Worm (Caenorhabditis elegans): ENCODE data around the gene skr-21.

Gene skr-21

ce11 chrX:13225111-13225905, 1.2 kb downstream of the skr-21 start:
- no peak for TF ChIP-seq hmg-4 (GFP tag; optimal IDR thresholded peaks at IDR 0.05)
- peak; percentile 5 for TF ChIP-seq ceh-36 (tag; optimal IDR thresholded peaks at IDR 0.05)

- TF ChIP-seq B0310.2 (tag; optimal IDR thresholded peaks at IDR 0.05) (no peak), flt-1 (GFP tag; IDR thresholded peaks at IDR 0.05) (no peak)
These were observed 1.9 kb downstream of the skr-21 start, which contains the start of gene skr-19 for ce11 chrX:13224608-13225007. TSS of gene skr-19 (minus strand) at chrX:13224708.

- TF ChIP-seq scrt-1 (GFP tag; IDR thresholded peaks at IDR 0.05): no peak
- TF ChIP-seq ama-1 (optimal IDR thresholded peaks at IDR 0.05): no peak
- no peak for TF ChIP-seq tbx-37 (GFP tag; conservative IDR thresholded peaks at IDR 0.05)
- TF ChIP-seq hmbx-1 (tag; optimal IDR thresholded peaks at IDR 0.05): no peak
- TF ChIP-seq hmg-4 (GFP tag; optimal IDR thresholded peaks at IDR 0.05): no peak
These were observed 3.0 kb downstream of the skr-21 start, which contains the start of gene skr-20 for ce11 chrX:13223437-13223836. TSS of gene skr-20 (minus strand) at chrX:13223537.

ce11 chrX:13221357-13221756, 5.1 kb downstream of the skr-21 start, which contains the start of gene asp-4:
TSS of gene asp-4 (minus strand) at chrX:13221462.
- TF ChIP-seq hnd-1 (tag; optimal IDR thresholded peaks at IDR 0.05): no peak
- no peak for TF ChIP-seq pes-1 (GFP tag; IDR thresholded peaks at IDR 0.05)
- no peak for TF ChIP-seq ets-7 (tag; optimal IDR thresholded peaks at IDR 0.05)
- no peak for TF ChIP-seq flt-1 (GFP tag; IDR thresholded peaks at IDR 0.05)
- TF ChIP-seq hmg-4 (GFP tag; optimal IDR thresholded peaks at IDR 0.05): no peak
- no peak for TF ChIP-seq F13C5.2 (tag; optimal IDR thresholded peaks at IDR 0.05)
- no peak for TF ChIP-seq tra-4 (tag; optimal IDR thresholded peaks at IDR 0.05)
- TF ChIP-seq ceh-36 (tag; optimal IDR thresholded peaks at IDR 0.05): no peak
- no peak for TF ChIP-seq ceh-13 (GFP tag; optimal IDR thresholded peaks at IDR 0.05)
- no peak for TF ChIP-seq tbx-11 (GFP tag; IDR thresholded peaks at IDR 0.05)
- no peak for TF ChIP-seq ama-1 (optimal IDR thresholded peaks at IDR 0.05)
- no peak for TF ChIP-seq aly-1 (tag; optimal IDR thresholded peaks at IDR 0.05)
- no peak for TF ChIP-seq tbx-37 (GFP tag; conservative IDR thresholded peaks at IDR 0.05)
- no peak for TF ChIP-seq hmbx-1 (tag; optimal IDR thresholded peaks at IDR 0.05)
- no peak for TF ChIP-seq B0310.2 (tag; optimal IDR thresholded peaks at IDR 0.05)
- no peak for TF ChIP-seq scrt-1 (GFP tag; IDR thresholded peaks at IDR 0.05)
- TF ChIP-seq sea-1 (GFP tag; conservative IDR thresholded peaks at IDR 0.05): no peak

- TF ChIP-seq F13C5.2 (tag; optimal IDR thresholded peaks at IDR 0.05): no peak
- no peak for TF ChIP-seq ceh-36 (tag; optimal IDR thresholded peaks at IDR 0.05)
- no peak for TF ChIP-seq hmbx-1 (tag; optimal IDR thresholded peaks at IDR 0.05)
- no peak for TF ChIP-seq ceh-13 (GFP tag; optimal IDR thresholded peaks at IDR 0.05)
These were observed 5.9 kb downstream of the skr-21 start for ce11 chrX:13220609-13221008.

ce11 chrX:13217940-13218339, 8.5 kb downstream of the skr-21 start:
- TF ChIP-seq sea-1 (GFP tag; conservative IDR thresholded peaks at IDR 0.05): no peak
- no peak for TF ChIP-seq scrt-1 (GFP tag; IDR thresholded peaks at IDR 0.05)
- TF ChIP-seq hmg-4 (GFP tag; optimal IDR thresholded peaks at IDR 0.05): no peak
- TF ChIP-seq ama-1 (optimal IDR thresholded peaks at IDR 0.05): no peak
- no peak for TF ChIP-seq hnd-1 (tag; optimal IDR thresholded peaks at IDR 0.05)
- no peak for TF ChIP-seq ceh-13 (GFP tag; optimal IDR thresholded peaks at IDR 0.05)
- no peak for TF ChIP-seq pes-1 (GFP tag; IDR thresholded peaks at IDR 0.05)
- no peak for TF ChIP-seq aly-1 (tag; optimal IDR thresholded peaks at IDR 0.05)
- TF ChIP-seq tbx-11 (GFP tag; IDR thresholded peaks at IDR 0.05): no peak
- no peak for TF ChIP-seq ets-7 (tag; optimal IDR thresholded peaks at IDR 0.05)
- no peak for TF ChIP-seq tbx-37 (GFP tag; conservative IDR thresholded peaks at IDR 0.05)
- no peak for TF ChIP-seq hmbx-1 (tag; optimal IDR thresholded peaks at IDR 0.05)
- no peak for TF ChIP-seq F13C5.2 (tag; optimal IDR thresholded peaks at IDR 0.05)
- no peak for TF ChIP-seq ceh-36 (tag; optimal IDR thresholded peaks at IDR 0.05)

ce11 chrX:13216802-13217201, 9.7 kb downstream of the skr-21 start, which contains the start of gene R12H7.4:
TSS of gene R12H7.4 (plus strand) at chrX:13217102.
- no peak for TF ChIP-seq ceh-13 (GFP tag; optimal IDR thresholded peaks at IDR 0.05)
- TF ChIP-seq aly-1 (tag; optimal IDR thresholded peaks at IDR 0.05): no peak
- no peak for TF ChIP-seq ama-1 (optimal IDR thresholded peaks at IDR 0.05)
- no peak for TF ChIP-seq tra-4 (tag; optimal IDR thresholded peaks at IDR 0.05)
- TF ChIP-seq tbx-11 (GFP tag; IDR thresholded peaks at IDR 0.05): no peak
- TF ChIP-seq hmg-4 (GFP tag; optimal IDR thresholded peaks at IDR 0.05): no peak

ce11 chrX:13212528-13212927, 13.9 kb downstream of the skr-21 start:
- no peak for TF ChIP-seq ama-1 (optimal IDR thresholded peaks at IDR 0.05)
- TF ChIP-seq tbx-37 (GFP tag; conservative IDR thresholded peaks at IDR 0.05): no peak
- TF ChIP-seq pes-1 (GFP tag; IDR thresholded peaks at IDR 0.05): no peak

ce11 chrX:13210478-13210877, 16.0 kb downstream of the skr-21 start:
- TF ChIP-seq ceh-13 (GFP tag; optimal IDR thresholded peaks at IDR 0.05): no peak
- no peak for TF ChIP-seq hmg-4 (GFP tag; optimal IDR thresholded peaks at IDR 0.05)
- no peak for TF ChIP-seq aly-1 (tag; optimal IDR thresholded peaks at IDR 0.05)

Measured in whole organism, early embryonic.